Worm (Caenorhabditis elegans) whole organism, L4 larva: ENCODE measurements around the gene nspg-6.
A peak's percentile ranks its signal among the peaks of the same experiment; 100 is the strongest.

Source experiments
- R02D3.7 ChIP-seq: fragments of 150-350 bp; sonication (generic microtip); optimal IDR thresholded peaks from 3 replicates; lab custom pipeline; 2014; ENCODE audit warnings: missing biosample characterization, missing genetic modification characterization
- aly-2 ChIP-seq: sonication (generic microtip); optimal IDR thresholded peaks from 2 replicates; lab custom pipeline; 2018; ENCODE audit warnings: missing biosample characterization, missing genetic modification characterization
- ceh-28 ChIP-seq: fragments of 150-350 bp; optimal IDR thresholded peaks from 2 replicates; lab custom pipeline; 2014; ENCODE audit warnings: missing biosample characterization, missing genetic modification reagents, missing genetic modification characterization
- ceh-44 ChIP-seq: fragments of 200-800 bp; sonication (Bioruptor generic); IDR thresholded peaks from 2 replicates; pipeline ENCODE4 v1.3.6; 2022; ENCODE audit warnings: missing genetic modification reagents, missing genetic modification characterization, missing compliant biosample characterization
- fkh-10 ChIP-seq: fragments of 150-350 bp; optimal IDR thresholded peaks from 2 replicates; lab custom pipeline; 2014; ENCODE audit warnings: missing biosample characterization, missing genetic modification reagents, missing genetic modification characterization
- hlh-30 ChIP-seq: sonication (generic microtip); optimal IDR thresholded peaks from 2 replicates; lab custom pipeline; 2017; ENCODE audit warnings: antibody characterized with exemption, mild to moderate bottlenecking, missing genetic modification characterization, missing compliant biosample characterization; ENCODE audit not compliant: insufficient read depth
- jun-1 ChIP-seq: fragments of 150-350 bp; optimal IDR thresholded peaks from 2 replicates; lab custom pipeline; 2014; ENCODE audit warnings: missing biosample characterization, missing genetic modification reagents, missing genetic modification characterization
- lin-13 ChIP-seq: fragments of 150-350 bp; optimal IDR thresholded peaks from 2 replicates; lab custom pipeline; 2014; ENCODE audit warnings: missing biosample characterization, missing genetic modification reagents, missing genetic modification characterization
- nhr-28 ChIP-seq: fragments of 150-350 bp; optimal IDR thresholded peaks from 2 replicates; lab custom pipeline; 2014; ENCODE audit warnings: missing biosample characterization, missing genetic modification characterization
- pqm-1 ChIP-seq: sonication (generic microtip); optimal IDR thresholded peaks from 2 replicates; lab custom pipeline; 2017; ENCODE audit warnings: missing biosample characterization, missing genetic modification characterization
- snpc-4 ChIP-seq: fragments of 150-350 bp; optimal IDR thresholded peaks from 2 replicates; lab custom pipeline; 2014; ENCODE audit warnings: missing biosample characterization, missing genetic modification characterization
- tag-97 ChIP-seq: fragments of 200-800 bp; sonication (Bioruptor generic); IDR thresholded peaks from 2 replicates; pipeline ENCODE4 v1.3.6; 2022; ENCODE audit warnings: missing genetic modification characterization, missing compliant biosample characterization
- unc-130 ChIP-seq: sonication (generic microtip); optimal IDR thresholded peaks from 2 replicates; lab custom pipeline; 2016; ENCODE audit warnings: missing genetic modification reagents, missing genetic modification characterization, missing compliant biosample characterization
- zag-1 ChIP-seq: fragments of 150-350 bp; optimal IDR thresholded peaks from 2 replicates; lab custom pipeline; 2014; ENCODE audit warnings: missing biosample characterization, missing genetic modification characterization

DNA sequence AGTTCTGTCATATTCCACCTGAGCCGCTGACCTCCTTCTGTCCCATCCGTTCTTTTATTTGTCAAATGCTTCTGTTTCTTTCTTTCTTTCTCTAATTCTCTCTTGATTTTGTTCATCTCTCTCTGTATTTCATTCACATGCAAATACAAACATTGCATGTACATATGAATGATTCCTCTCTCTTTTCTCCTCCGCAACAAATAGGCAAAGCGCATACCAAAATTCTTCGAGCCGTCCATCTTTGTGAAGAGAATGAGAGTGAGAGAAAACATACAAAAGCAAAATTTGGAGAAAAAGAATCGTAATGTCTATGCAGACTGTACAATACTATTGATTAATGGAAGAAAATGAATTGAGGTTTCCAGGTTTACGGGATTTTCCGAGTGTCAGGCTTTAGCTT is 2.6 kb upstream of the nspg-6 start:
- TF ChIP-seq ceh-44 (GFP tag; lab: Robert Waterston, UW) (no peak), jun-1 (tag; lab: Kevin White, UChicago) (no peak), R02D3.7 (tag; lab: Kevin White, UChicago) (no peak), lin-13 (GFP tag; lab: Kevin White, UChicago) (no peak), hlh-30 (tag; lab: Kevin White, UChicago) (peak; percentile 23), aly-2 (tag; lab: Kevin White, UChicago) (no peak), snpc-4 (tag; lab: Kevin White, UChicago) (no peak), nhr-28 (no peak), tag-97 (GFP tag; lab: Robert Waterston, UW) (no peak), unc-130 (no peak), ceh-28 (tag; lab: Kevin White, UChicago) (no peak), fkh-10 (GFP tag; lab: Kevin White, UChicago) (no peak), zag-1 (tag; lab: Kevin White, UChicago) (no peak), pqm-1 (tag; lab: Kevin White, UChicago) (peak; percentile 69)
